Fruit fly (Drosophila melanogaster): ENCODE measurements around the gene CG13251.

DNA sequence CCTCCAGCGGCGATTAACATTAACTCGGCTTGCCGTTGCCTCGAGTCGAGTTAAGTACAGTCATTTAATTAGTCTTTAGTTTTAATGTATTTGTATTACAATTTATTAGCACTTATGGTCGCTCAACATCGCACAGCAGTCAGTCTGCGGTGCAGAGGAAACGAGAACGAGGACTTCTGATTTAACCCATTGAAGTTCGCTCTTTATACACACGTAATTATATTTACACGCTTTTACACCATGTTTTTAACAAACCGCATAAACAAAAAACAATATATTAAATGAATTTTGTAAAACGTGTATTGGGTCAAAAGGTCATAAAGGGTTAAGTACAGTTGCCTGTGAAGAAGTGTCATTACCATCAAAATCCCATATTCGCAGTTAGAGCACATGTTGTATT is 24.2 kb downstream of the CG13251 start:
- TF ChIP-seq insv (optimal IDR thresholded peaks at IDR 0.05) (no peak), Sin3A (optimal IDR thresholded peaks at IDR 0.05) (no peak), h (optimal IDR thresholded peaks at IDR 0.05) (no peak), ttk (optimal IDR thresholded peaks at IDR 0.05) (no peak), Myc (optimal IDR thresholded peaks at IDR 0.05) (no peak)
